Fruit fly (Drosophila melanogaster): Measurements from ENCODE around the gene Rpt2.

DNA sequence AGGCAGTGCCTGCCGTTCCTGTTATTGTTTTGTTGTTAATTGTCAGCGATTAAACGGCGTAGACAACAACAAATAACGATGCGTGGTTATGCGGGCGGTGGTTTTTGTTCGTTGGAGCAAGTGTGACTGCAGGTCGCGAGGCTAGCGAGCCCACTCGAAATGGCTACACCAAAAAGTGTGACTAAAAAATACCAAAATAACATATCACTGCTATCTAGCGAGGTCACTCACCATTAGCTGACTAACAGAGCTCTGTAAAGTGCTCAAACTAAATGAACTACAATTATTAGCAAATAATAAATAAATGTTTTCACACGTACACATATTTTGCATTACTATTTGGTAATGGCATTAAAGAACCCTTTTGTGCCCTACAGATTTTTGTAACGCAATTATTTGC, 41.4 kb downstream of the Rpt2 start, which contains the start of gene Pli:
- peak; percentile 58 for TF ChIP-seq fru (GFP tag; optimal IDR thresholded peaks at IDR 0.05)
- no peak for TF ChIP-seq Vsx2 (GFP tag; optimal IDR thresholded peaks at IDR 0.05; ENCODE audit: partially characterized antibody)
- TF ChIP-seq GATAd (GFP tag; optimal IDR thresholded peaks at IDR 0.05), result no peak
- TF ChIP-seq Abd-B (GFP tag; optimal IDR thresholded peaks at IDR 0.05), result no peak
- TF ChIP-seq lola (GFP tag; optimal IDR thresholded peaks at IDR 0.05), result no peak
- TF ChIP-seq Hnf4 (GFP tag; optimal IDR thresholded peaks at IDR 0.05), result peak; percentile 8
